Fruit fly (Drosophila melanogaster) Kc167 (cell line): Measurements from ENCODE around the gene Phae2.

ENCODE experiments used
- Myc ChIP-seq: fragments of >200 bp; optimal IDR thresholded peaks from 2 replicates; lab custom pipeline; 2017; ENCODE audit warnings: missing external identifiers
- Sin3A ChIP-seq: fragments of >200 bp; optimal IDR thresholded peaks from 2 replicates; lab custom pipeline; 2018; ENCODE audit warnings: missing external identifiers
- insv ChIP-seq: fragments of >200 bp; optimal IDR thresholded peaks from 3 replicates; lab custom pipeline; 2018; ENCODE audit warnings: missing external identifiers
- psq ChIP-seq: fragments of >200 bp; optimal IDR thresholded peaks from 2 replicates; lab custom pipeline; 2017; ENCODE audit warnings: missing external identifiers

dm6 chr2L:12114159-12114558 lies 3.2 kb downstream of the Phae2 start, which contains the start of gene CG17211:
- TF ChIP-seq psq (lab: Kevin White, UChicago) (no peak), insv (lab: Kevin White, UChicago) (no peak), Sin3A (lab: Kevin White, UChicago) (no peak), Myc (lab: Kevin White, UChicago) (no peak)
